Worm (Caenorhabditis elegans): Measurements from ENCODE around the gene stg-2.

ce11 chrX:8602722-8603427 lies 40.8 kb downstream of the stg-2 start:
- TF ChIP-seq snpc-4 (tag; optimal IDR thresholded peaks at IDR 0.05) (no peak), ztf-11 (tag; optimal IDR thresholded peaks at IDR 0.05) (no peak), ceh-28 (tag; optimal IDR thresholded peaks at IDR 0.05) (no peak), pha-4 (tag; optimal IDR thresholded peaks at IDR 0.05) (no peak), nhr-25 (tag; optimal IDR thresholded peaks at IDR 0.05) (no peak), skn-1 (tag; optimal IDR thresholded peaks at IDR 0.05) (no peak), nhr-28 (tag; optimal IDR thresholded peaks at IDR 0.05) (no peak), nhr-237 (tag; optimal IDR thresholded peaks at IDR 0.05) (no peak), unc-62 (GFP tag; optimal IDR thresholded peaks at IDR 0.05) (no peak), zag-1 (tag; optimal IDR thresholded peaks at IDR 0.05) (no peak), nhr-67 (tag; optimal IDR thresholded peaks at IDR 0.05) (no peak), nhr-43 (tag; optimal IDR thresholded peaks at IDR 0.05; ENCODE audit: poor library complexity, severe bottlenecking) (no peak), ZK546.5 (tag; optimal IDR thresholded peaks at IDR 0.05) (no peak), sea-2 (GFP tag; optimal IDR thresholded peaks at IDR 0.05) (no peak)

Data from whole organism, L3 larva.